Worm (Caenorhabditis elegans) whole organism, L3 larva: ENCODE measurements around the gene C01G12.7.
"Not testable (repeated sequence)": the region's sequence is repeated elsewhere in the genome, so short reads cannot be mapped to it uniquely, and the experiment has no call there.

Source experiments
- nfya-1 ChIP-seq: sonication (generic microtip); optimal IDR thresholded peaks from 2 replicates; lab custom pipeline; 2017; ENCODE audit warnings: missing genetic modification characterization, mild to moderate bottlenecking, missing compliant biosample characterization, antibody characterized with exemption, moderate library complexity; ENCODE audit not compliant: insufficient read depth
- sea-2 ChIP-seq: fragments of 150-350 bp; sonication (generic microtip); optimal IDR thresholded peaks from 4 replicates; lab custom pipeline; 2014; ENCODE audit warnings: missing biosample characterization, missing genetic modification reagents, missing genetic modification characterization
- tbx-2 ChIP-seq: sonication (generic microtip); optimal IDR thresholded peaks from 2 replicates; lab custom pipeline; 2016; ENCODE audit warnings: mild to moderate bottlenecking, missing genetic modification characterization, missing compliant biosample characterization
- zag-1 ChIP-seq: fragments of 150-350 bp; optimal IDR thresholded peaks from 2 replicates; lab custom pipeline; 2014; ENCODE audit warnings: missing biosample characterization, missing genetic modification characterization

DNA sequence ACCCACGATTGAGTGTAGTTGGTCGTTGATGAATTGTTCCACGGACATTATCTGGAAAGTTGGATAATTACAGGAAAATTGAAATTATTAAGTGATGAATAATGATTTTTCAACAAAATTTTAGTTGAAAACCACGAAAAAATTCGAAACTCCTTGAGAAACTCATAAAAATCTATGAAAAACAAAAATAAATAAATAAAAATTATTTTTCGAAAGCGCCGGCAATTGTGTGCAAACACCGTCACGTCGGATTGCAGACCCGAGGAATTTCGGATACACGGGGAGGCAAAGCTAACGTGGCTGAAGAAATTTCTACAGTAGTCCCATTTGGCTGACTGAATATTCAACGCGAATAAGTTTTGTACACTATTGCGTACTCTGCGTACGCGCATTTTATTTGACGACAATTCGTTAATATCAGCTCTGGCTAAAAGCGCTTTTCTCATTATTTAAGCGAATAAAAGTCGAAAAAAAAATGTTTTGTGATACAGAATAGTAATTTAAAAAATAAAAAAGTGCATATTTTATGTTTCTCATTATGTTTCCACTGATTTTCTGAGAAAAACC is 30.1 kb downstream of the C01G12.7 start, which contains the start of gene mog-4:
- TF ChIP-seq sea-2 (GFP tag; lab: Kevin White, UChicago); zag-1 (tag; lab: Kevin White, UChicago): not testable (repeated sequence)
- peak; percentile 89 for TF ChIP-seq nfya-1 (tag; lab: Kevin White, UChicago)
- TF ChIP-seq tbx-2, result peak; percentile 92
